Worm (Caenorhabditis elegans): Measurements from ENCODE around the gene ppm-2.

- no peak for TF ChIP-seq snpc-4 (tag; optimal IDR thresholded peaks at IDR 0.05)
- TF ChIP-seq nhr-76 (tag; optimal IDR thresholded peaks at IDR 0.05) = no peak
- TF ChIP-seq nhr-28 (tag; optimal IDR thresholded peaks at IDR 0.05) = no peak
- no peak for TF ChIP-seq blmp-1 (tag; optimal IDR thresholded peaks at IDR 0.05)
- no peak for TF ChIP-seq unc-62 (GFP tag; optimal IDR thresholded peaks at IDR 0.05)
- TF ChIP-seq flh-1 (GFP tag; optimal IDR thresholded peaks at IDR 0.05) = no peak
- no peak for TF ChIP-seq nhr-12 (tag; optimal IDR thresholded peaks at IDR 0.05)
- TF ChIP-seq ztf-11 (tag; optimal IDR thresholded peaks at IDR 0.05) = no peak
- no peak for TF ChIP-seq mab-5 (tag; optimal IDR thresholded peaks at IDR 0.05)
- no peak for TF ChIP-seq bed-3 (GFP tag; optimal IDR thresholded peaks at IDR 0.05)
- no peak for TF ChIP-seq mls-2 (tag; optimal IDR thresholded peaks at IDR 0.05)
- TF ChIP-seq mep-1 (tag; optimal IDR thresholded peaks at IDR 0.05) = no peak
- TF ChIP-seq lin-13 (tag; optimal IDR thresholded peaks at IDR 0.05) = no peak
Observed at ce11 chrIII:4647341-4647740, 3.0 kb upstream of the ppm-2 start.
